Worm (Caenorhabditis elegans) whole organism, late embryonic: ENCODE data around the gene Y82E9BR.22.
A peak's percentile ranks its signal among the peaks of the same experiment; 100 is the strongest.

Source experiments
- K02D7.2 ChIP-seq: sonication (generic microtip); optimal IDR thresholded peaks from 2 replicates; lab custom pipeline; 2017; ENCODE audit warnings: mild to moderate bottlenecking, missing genetic modification characterization, missing compliant biosample characterization
- K09A11.1 ChIP-seq: sonication (generic microtip); optimal IDR thresholded peaks from 2 replicates; lab custom pipeline; 2017; ENCODE audit warnings: antibody characterized with exemption, mild to moderate bottlenecking, missing genetic modification characterization, missing compliant biosample characterization; ENCODE audit not compliant: insufficient read depth
- T23F11.4 ChIP-seq: fragments of 200-800 bp; sonication (Bioruptor generic); optimal IDR thresholded peaks from 2 replicates; lab custom pipeline; 2018; ENCODE audit warnings: mild to moderate bottlenecking, missing genetic modification characterization, missing compliant biosample characterization
- Y22D7AL.16 ChIP-seq: sonication (generic microtip); optimal IDR thresholded peaks from 2 replicates; lab custom pipeline; 2016; ENCODE audit warnings: missing genetic modification characterization, missing compliant biosample characterization
- ahr-1 ChIP-seq: sonication (generic microtip); optimal IDR thresholded peaks from 2 replicates; lab custom pipeline; 2016; ENCODE audit warnings: missing genetic modification characterization, missing compliant biosample characterization
- ama-1 ChIP-seq: fragments of 150-350 bp; optimal IDR thresholded peaks from 2 replicates; lab custom pipeline; 2014
- ceh-14 ChIP-seq: sonication (generic microtip); optimal IDR thresholded peaks from 2 replicates; lab custom pipeline; 2016; ENCODE audit warnings: missing genotype, missing genetic modification characterization, missing compliant biosample characterization
- ceh-18 ChIP-seq: sonication (generic microtip); optimal IDR thresholded peaks from 2 replicates; lab custom pipeline; 2016; ENCODE audit warnings: missing genetic modification characterization, missing compliant biosample characterization
- ceh-19 ChIP-seq: fragments of 200-800 bp; sonication (Bioruptor generic); optimal IDR thresholded peaks from 2 replicates; lab custom pipeline; 2018; ENCODE audit warnings: mild to moderate bottlenecking, missing genetic modification characterization, missing compliant biosample characterization
- ceh-2 ChIP-seq: sonication (generic microtip); optimal IDR thresholded peaks from 2 replicates; lab custom pipeline; 2016; ENCODE audit warnings: missing genotype, missing genetic modification characterization, missing compliant biosample characterization
- ceh-22 ChIP-seq: sonication (generic microtip); optimal IDR thresholded peaks from 2 replicates; lab custom pipeline; 2017; ENCODE audit warnings: missing biosample characterization, missing genetic modification characterization
- ceh-24 ChIP-seq: sonication (generic microtip); optimal IDR thresholded peaks from 2 replicates; lab custom pipeline; 2016; ENCODE audit warnings: mild to moderate bottlenecking, missing genetic modification characterization, missing compliant biosample characterization
- ceh-30 ChIP-seq: fragments of 150-350 bp; optimal IDR thresholded peaks from 2 replicates; lab custom pipeline; 2014; ENCODE audit warnings: missing biosample characterization, missing genetic modification characterization
- ceh-34 ChIP-seq: sonication (generic microtip); optimal IDR thresholded peaks from 2 replicates; lab custom pipeline; 2016; ENCODE audit warnings: mild to moderate bottlenecking, missing genetic modification characterization, missing compliant biosample characterization
- ceh-45 ChIP-seq: fragments of 200-800 bp; sonication (Bioruptor generic); IDR thresholded peaks from 2 replicates; pipeline ENCODE4 v1.3.6; 2022; ENCODE audit warnings: missing genetic modification reagents, missing genetic modification characterization, missing compliant biosample characterization
- ceh-48 ChIP-seq: sonication (generic microtip); optimal IDR thresholded peaks from 2 replicates; lab custom pipeline; 2016; ENCODE audit warnings: missing genetic modification characterization, inconsistent platforms, missing compliant biosample characterization
- ceh-6 ChIP-seq: fragments of 200-800 bp; sonication (Bioruptor generic); optimal IDR thresholded peaks from 2 replicates; lab custom pipeline; 2018; ENCODE audit warnings: mild to moderate bottlenecking, missing genetic modification characterization, missing compliant biosample characterization
- dve-1 ChIP-seq: sonication (generic microtip); optimal IDR thresholded peaks from 2 replicates; lab custom pipeline; 2017; ENCODE audit warnings: antibody characterized with exemption, mild to moderate bottlenecking, missing genetic modification characterization, missing compliant biosample characterization
- elt-2 ChIP-seq: sonication (generic microtip); optimal IDR thresholded peaks from 2 replicates; lab custom pipeline; 2016; ENCODE audit warnings: missing genetic modification reagents, missing genetic modification characterization, missing compliant biosample characterization
- ets-4 ChIP-seq: sonication (generic microtip); optimal IDR thresholded peaks from 2 replicates; lab custom pipeline; 2016; ENCODE audit warnings: missing genetic modification characterization, missing compliant biosample characterization
- fax-1 ChIP-seq: sonication (generic microtip); optimal IDR thresholded peaks from 2 replicates; lab custom pipeline; 2016; ENCODE audit warnings: missing genotype, missing genetic modification characterization, missing compliant biosample characterization
- hlh-13 ChIP-seq: fragments of 200-800 bp; sonication (Bioruptor generic); optimal IDR thresholded peaks from 2 replicates; lab custom pipeline; 2018; ENCODE audit warnings: mild to moderate bottlenecking, missing genetic modification characterization, missing compliant biosample characterization
- hlh-15 ChIP-seq: sonication (generic microtip); optimal IDR thresholded peaks from 2 replicates; lab custom pipeline; 2016; ENCODE audit warnings: missing genetic modification characterization, missing compliant biosample characterization
- hlh-30 ChIP-seq: sonication (generic microtip); optimal IDR thresholded peaks from 2 replicates; lab custom pipeline; 2017; ENCODE audit warnings: antibody characterized with exemption, missing genetic modification characterization, missing compliant biosample characterization; ENCODE audit not compliant: insufficient read depth
- lin-11 ChIP-seq: fragments of 200-800 bp; sonication (Bioruptor generic); optimal IDR thresholded peaks from 2 replicates; lab custom pipeline; 2018; ENCODE audit warnings: mild to moderate bottlenecking, missing genetic modification characterization, missing compliant biosample characterization
- mec-3 ChIP-seq: sonication (generic microtip); optimal IDR thresholded peaks from 2 replicates; lab custom pipeline; 2016; ENCODE audit warnings: borderline replicate concordance, missing genetic modification characterization, missing compliant biosample characterization
- nfya-1 ChIP-seq: sonication (generic microtip); optimal IDR thresholded peaks from 2 replicates; lab custom pipeline; 2017; ENCODE audit warnings: missing genetic modification characterization, mild to moderate bottlenecking, missing compliant biosample characterization, antibody characterized with exemption, moderate library complexity
- nhr-11 ChIP-seq: fragments of 150-350 bp; optimal IDR thresholded peaks from 2 replicates; lab custom pipeline; 2014; ENCODE audit warnings: missing biosample characterization, missing genetic modification characterization
- nhr-232 ChIP-seq: sonication (generic microtip); optimal IDR thresholded peaks from 2 replicates; lab custom pipeline; 2016; ENCODE audit warnings: missing genetic modification characterization, missing compliant biosample characterization
- npax-4 ChIP-seq: sonication (generic microtip); optimal IDR thresholded peaks from 2 replicates; lab custom pipeline; 2016; ENCODE audit warnings: missing genetic modification characterization, missing compliant biosample characterization
- pag-3 ChIP-seq: sonication (generic microtip); optimal IDR thresholded peaks from 2 replicates; lab custom pipeline; 2016; ENCODE audit warnings: missing compliant biosample characterization, missing genetic modification characterization, borderline replicate concordance
- pat-9 ChIP-seq: fragments of 200-800 bp; sonication (Bioruptor generic); optimal IDR thresholded peaks from 2 replicates; lab custom pipeline; 2018; ENCODE audit warnings: mild to moderate bottlenecking, missing genetic modification characterization, moderate library complexity, missing compliant biosample characterization
- pax-1 ChIP-seq: fragments of 150-350 bp; optimal IDR thresholded peaks from 2 replicates; lab custom pipeline; 2014; ENCODE audit warnings: missing biosample characterization, missing genetic modification characterization
- pha-2 ChIP-seq: sonication (generic microtip); optimal IDR thresholded peaks from 2 replicates; lab custom pipeline; 2017; ENCODE audit warnings: mild to moderate bottlenecking, missing genetic modification characterization, missing compliant biosample characterization
- pqm-1 ChIP-seq: sonication (generic microtip); optimal IDR thresholded peaks from 2 replicates; lab custom pipeline; 2016; ENCODE audit warnings: missing genetic modification characterization, missing compliant biosample characterization
- ref-2 ChIP-seq: sonication (generic microtip); optimal IDR thresholded peaks from 2 replicates; lab custom pipeline; 2016; ENCODE audit warnings: missing genetic modification characterization, missing compliant biosample characterization
- syd-9 ChIP-seq: sonication (generic microtip); optimal IDR thresholded peaks from 2 replicates; lab custom pipeline; 2016; ENCODE audit warnings: mild to moderate bottlenecking, missing genetic modification characterization, moderate library complexity, missing compliant biosample characterization
- tbx-7 ChIP-seq: sonication (generic microtip); optimal IDR thresholded peaks from 2 replicates; lab custom pipeline; 2016; ENCODE audit warnings: missing genotype, missing genetic modification characterization, missing compliant biosample characterization
- ttx-3 ChIP-seq: sonication (generic microtip); optimal IDR thresholded peaks from 2 replicates; lab custom pipeline; 2016; ENCODE audit warnings: missing genetic modification reagents, missing genetic modification characterization, missing compliant biosample characterization
- unc-55 ChIP-seq: sonication (generic microtip); optimal IDR thresholded peaks from 2 replicates; lab custom pipeline; 2017; ENCODE audit warnings: missing biosample characterization, missing genetic modification reagents, missing genetic modification characterization
- zip-5 ChIP-seq: sonication (generic microtip); optimal IDR thresholded peaks from 2 replicates; lab custom pipeline; 2016; ENCODE audit warnings: missing genetic modification characterization, missing compliant biosample characterization
- ztf-16 ChIP-seq: sonication (generic microtip); optimal IDR thresholded peaks from 2 replicates; lab custom pipeline; 2017; ENCODE audit warnings: missing genetic modification characterization, missing compliant biosample characterization

Gene Y82E9BR.22

DNA sequence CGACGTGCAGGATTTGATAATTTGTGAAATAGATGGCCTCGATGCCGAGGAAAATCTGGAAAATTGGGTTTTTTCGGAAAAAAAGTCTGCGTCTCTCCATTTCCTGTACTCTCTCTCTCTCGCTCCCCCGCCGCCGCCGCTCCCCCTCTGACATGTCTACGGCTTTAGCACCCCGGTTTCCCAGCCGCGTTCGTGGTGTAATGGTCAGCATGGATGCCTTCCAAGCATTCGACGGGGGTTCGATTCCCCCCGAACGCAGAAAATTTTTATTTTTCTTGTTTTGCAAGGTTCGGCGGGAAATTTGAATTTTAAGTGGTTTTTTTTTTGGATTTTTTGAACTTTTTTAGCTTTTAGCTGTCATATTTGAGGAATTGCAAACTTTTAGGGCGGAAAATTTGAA is 15.3 kb upstream of the Y82E9BR.22 start (continued):
- peak; percentile 47 for TF ChIP-seq pqm-1
- no peak for TF ChIP-seq K09A11.1 (tag; lab: Kevin White, UChicago)
- TF ChIP-seq ceh-14: peak; percentile 64
- peak; percentile 49 for TF ChIP-seq npax-4 (tag; lab: Kevin White, UChicago)
- peak; percentile 43 for TF ChIP-seq nhr-232 (tag; lab: Kevin White, UChicago)
- no peak for TF ChIP-seq tbx-7 (tag; lab: Kevin White, UChicago)
- TF ChIP-seq ceh-34: peak; percentile 60
- no peak for TF ChIP-seq ets-4 (tag; lab: Kevin White, UChicago)
- peak; percentile 62 for TF ChIP-seq hlh-15 (tag; lab: Kevin White, UChicago)
- TF ChIP-seq ceh-18: peak; percentile 42
- no peak for TF ChIP-seq unc-55 (GFP tag; lab: Kevin White, UChicago)
- no peak for TF ChIP-seq ceh-22 (tag; lab: Kevin White, UChicago)
- no peak for TF ChIP-seq zip-5 (tag; lab: Kevin White, UChicago)
- TF ChIP-seq ceh-2 (tag; lab: Kevin White, UChicago): peak; percentile 10
- peak; percentile 22 for TF ChIP-seq hlh-13 (GFP tag; lab: Kevin White, UChicago)
- peak; percentile 47 for TF ChIP-seq ztf-16 (tag; lab: Kevin White, UChicago)
- TF ChIP-seq ceh-6 (GFP tag; lab: Kevin White, UChicago): peak; percentile 56

DNA sequence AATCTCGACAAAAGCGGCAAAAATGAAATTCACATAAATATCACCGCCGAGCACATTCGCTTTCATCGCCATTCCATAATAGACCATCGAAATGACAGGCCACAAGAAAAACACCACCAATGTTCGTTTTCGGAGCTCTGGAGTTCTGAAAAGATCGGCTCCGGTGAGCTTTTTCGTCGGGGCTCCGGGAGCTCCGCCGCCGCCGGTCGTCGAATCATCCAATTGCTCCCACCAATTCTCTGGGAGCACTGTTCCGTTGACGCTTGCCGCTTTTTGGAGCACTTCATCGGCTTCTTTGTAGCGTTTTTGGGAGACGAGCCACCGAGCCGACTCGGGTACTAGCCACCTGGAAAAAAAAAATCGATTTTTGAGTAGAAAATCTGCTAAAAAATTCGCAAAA is 12.4 kb upstream of the Y82E9BR.22 start:
- TF ChIP-seq elt-2 (tag; lab: Kevin White, UChicago) (no peak), ceh-45 (GFP tag; lab: Robert Waterston, UW) (no peak), nfya-1 (tag; lab: Kevin White, UChicago) (no peak), syd-9 (no peak), ceh-2 (tag; lab: Kevin White, UChicago) (no peak), ahr-1 (tag; lab: Kevin White, UChicago) (no peak), ceh-18 (no peak), K09A11.1 (tag; lab: Kevin White, UChicago) (no peak), T23F11.4 (no peak), pag-3 (tag; lab: Kevin White, UChicago) (no peak), lin-11 (tag; lab: Kevin White, UChicago) (no peak), K02D7.2 (no peak), ceh-6 (GFP tag; lab: Kevin White, UChicago) (no peak), pat-9 (no peak)
- TF ChIP-seq, all 69 proteins: peak for 0

DNA sequence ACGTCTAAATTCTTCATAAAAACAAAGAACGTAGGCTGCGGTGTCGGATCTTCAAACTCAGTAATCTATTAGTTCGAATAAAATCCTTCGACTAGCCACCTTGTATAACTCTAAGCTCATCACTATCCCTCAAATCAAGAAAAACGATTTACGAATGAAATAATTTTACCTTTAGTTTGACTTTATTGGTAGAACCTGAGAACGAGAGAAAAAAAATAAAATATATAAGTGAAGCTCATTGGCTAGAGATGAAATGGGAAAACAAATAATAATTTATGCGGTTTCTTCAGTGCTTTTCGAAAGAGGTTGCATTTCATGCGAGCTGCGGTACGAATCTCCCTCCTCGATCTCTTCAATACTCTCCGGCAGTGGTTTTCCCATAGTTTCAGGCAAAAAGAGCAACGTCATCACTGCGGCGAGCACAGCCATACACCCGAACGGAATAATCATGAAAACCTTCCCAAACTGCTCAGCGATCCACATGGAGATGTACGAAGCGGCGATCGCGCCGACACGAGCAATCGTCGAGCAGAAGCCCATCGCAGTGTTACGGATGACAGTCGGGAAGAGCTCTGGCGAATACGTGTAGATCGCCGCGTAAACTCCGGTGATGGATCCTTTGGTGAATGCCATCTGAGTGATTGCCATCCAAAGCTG is 10.8 kb upstream of the Y82E9BR.22 start:
- TF ChIP-seq ets-4 (tag; lab: Kevin White, UChicago): no peak
- TF ChIP-seq ama-1: peak; percentile 29
- TF ChIP-seq ceh-24 (tag; lab: Kevin White, UChicago): no peak
- TF ChIP-seq tbx-7 (tag; lab: Kevin White, UChicago): no peak
- TF ChIP-seq ref-2: no peak
- no peak for TF ChIP-seq ceh-30
- TF ChIP-seq, all 69 proteins: peak for 1

DNA sequence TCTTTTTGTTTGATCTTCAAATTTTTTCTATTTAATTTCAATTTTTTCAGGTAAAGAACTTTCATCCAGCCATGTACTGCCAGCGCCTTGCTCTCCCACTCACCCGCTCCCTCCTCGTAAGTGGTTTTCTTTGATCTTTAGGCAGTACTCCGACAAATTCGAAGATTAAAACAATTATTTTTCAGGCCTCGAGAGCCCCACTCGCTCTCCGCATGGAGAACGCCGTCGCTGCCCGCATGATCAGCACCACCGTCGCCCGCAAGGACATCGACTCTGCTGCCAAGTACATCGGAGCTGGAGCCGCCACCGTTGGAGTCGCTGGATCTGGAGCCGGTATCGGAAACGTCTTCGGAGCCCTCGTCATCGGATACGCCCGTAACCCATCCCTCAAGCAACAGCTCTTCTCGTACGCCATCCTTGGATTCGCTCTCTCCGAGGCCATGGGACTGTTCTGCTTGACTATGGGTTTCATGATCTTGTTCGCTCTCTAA is 10.2 kb upstream of the Y82E9BR.22 start, which contains the start of gene Y82E9BR.3:
Gene Y82E9BR.3 (plus strand): TSS at position 51 of the 491 bp plus-strand sequence.
- no peak for TF ChIP-seq pqm-1

DNA sequence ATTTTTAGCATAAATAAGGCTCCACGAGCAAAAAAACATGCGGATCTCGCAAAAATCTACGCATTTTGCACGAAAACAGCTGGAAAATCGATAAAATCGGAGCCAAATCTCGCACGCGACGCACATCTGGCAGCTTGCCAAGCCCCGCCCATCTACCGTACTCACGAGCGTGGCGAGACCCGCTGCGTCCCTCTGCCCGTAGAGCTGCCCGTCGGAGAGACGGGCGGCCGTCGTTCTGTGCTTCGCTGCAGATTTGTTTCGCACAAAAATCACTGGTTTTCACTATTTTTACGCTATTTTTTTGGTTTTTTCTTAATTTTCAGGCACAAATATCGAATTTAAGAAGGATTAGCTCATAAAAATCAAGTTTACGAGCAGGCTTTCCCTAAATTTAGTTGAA is 9.7 kb upstream of the Y82E9BR.22 start:
- TF ChIP-seq tbx-7 (tag; lab: Kevin White, UChicago) (no peak), ahr-1 (tag; lab: Kevin White, UChicago) (no peak), ceh-14 (no peak), mec-3 (no peak), pag-3 (tag; lab: Kevin White, UChicago) (peak; percentile 6), fax-1 (tag; lab: Kevin White, UChicago) (no peak), zip-5 (tag; lab: Kevin White, UChicago) (no peak), nfya-1 (tag; lab: Kevin White, UChicago) (peak; percentile 96), nhr-232 (tag; lab: Kevin White, UChicago) (no peak), ceh-48 (tag; lab: Kevin White, UChicago) (peak; percentile 64), elt-2 (tag; lab: Kevin White, UChicago) (peak; percentile 28), pax-1 (no peak), syd-9 (peak; percentile 18), ttx-3 (tag; lab: Kevin White, UChicago) (no peak), lin-11 (tag; lab: Kevin White, UChicago) (no peak), ceh-18 (peak; percentile 77), nhr-11 (tag; lab: Kevin White, UChicago) (no peak), Y22D7AL.16 (no peak), pha-2 (tag; lab: Kevin White, UChicago) (no peak), hlh-30 (tag; lab: Kevin White, UChicago) (peak; percentile 59), K02D7.2 (no peak), dve-1 (tag; lab: Kevin White, UChicago) (peak; percentile 41), T23F11.4 (no peak), ceh-19 (GFP tag; lab: Kevin White, UChicago) (no peak)
